Fruit fly (Drosophila melanogaster): Measurements from ENCODE around the gene CG31937.

CG31937 gene

DNA sequence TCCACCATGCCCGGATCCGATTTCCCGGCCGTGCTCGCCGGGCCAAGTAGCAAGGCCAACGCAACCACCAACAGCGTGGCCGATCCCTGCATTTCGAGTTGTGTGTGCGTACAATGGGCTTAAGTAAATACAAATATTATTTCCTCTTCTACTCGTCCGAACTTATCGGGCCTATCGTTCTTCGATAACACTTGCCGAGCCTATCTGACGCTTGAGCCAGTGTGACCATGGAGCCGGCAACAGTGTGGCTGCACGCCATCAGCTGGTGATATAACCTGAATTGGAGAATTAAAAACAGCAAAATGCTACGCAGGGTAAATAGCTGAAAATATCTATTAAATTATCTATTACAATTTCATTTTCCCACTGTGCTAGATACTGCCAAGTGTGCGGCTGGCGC lies 19.5 kb upstream of the CG31937 start, which contains the start of the genes CG17660 and mRpL48 (continued):
- TF ChIP-seq CG7556 (GFP tag; optimal IDR thresholded peaks at IDR 0.05) (no peak), gt (GFP tag; IDR thresholded peaks at IDR 0.05) (no peak), CG13296 (GFP tag; optimal IDR thresholded peaks at IDR 0.05) (no peak), CG3065 (GFP tag; optimal IDR thresholded peaks at IDR 0.05) (no peak), Usf (GFP tag; optimal IDR thresholded peaks at IDR 0.05) (no peak), bsh (GFP tag; optimal IDR thresholded peaks at IDR 0.05) (peak in 1 of 2 experiments; percentile 13), CG18599 (GFP tag; optimal IDR thresholded peaks at IDR 0.05) (no peak), CG12219 (GFP tag; optimal IDR thresholded peaks at IDR 0.05) (no peak), dimm (GFP tag; IDR thresholded peaks at IDR 0.05) (no peak), Lhr (GFP tag; optimal IDR thresholded peaks at IDR 0.05) (peak; percentile 22), Taf1 (GFP tag; IDR thresholded peaks at IDR 0.05) (no peak), sisA (GFP tag; IDR thresholded peaks at IDR 0.05) (no peak), ranshi (GFP tag; IDR thresholded peaks at IDR 0.05) (no peak), bbx (GFP tag; IDR thresholded peaks at IDR 0.05; ENCODE audit: partially characterized antibody) (peak; percentile 87), inv (GFP tag; IDR thresholded peaks at IDR 0.05; ENCODE audit: partially characterized antibody) (peak; percentile 52), ERR (GFP tag; optimal IDR thresholded peaks at IDR 0.05) (peak; percentile 33), ato (GFP tag; IDR thresholded peaks at IDR 0.05; ENCODE audit: partially characterized antibody) (peak; percentile 89), sim (GFP tag; IDR thresholded peaks at IDR 0.05) (no peak), gem (tag; optimal IDR thresholded peaks at IDR 0.05) (no peak), pho (GFP tag; optimal IDR thresholded peaks at IDR 0.05) (peak; percentile 35), CG10654 (GFP tag; optimal IDR thresholded peaks at IDR 0.05) (no peak), CG14710 (tag; optimal IDR thresholded peaks at IDR 0.05) (peak; percentile 65), CG2712 (tag; optimal IDR thresholded peaks at IDR 0.05) (no peak), CoRest (tag; optimal IDR thresholded peaks at IDR 0.05) (no peak), CG2889 (GFP tag; IDR thresholded peaks at IDR 0.05) (no peak), CG2875 (GFP tag; optimal IDR thresholded peaks at IDR 0.05) (no peak), fd3F (GFP tag; optimal IDR thresholded peaks at IDR 0.05) (no peak), Gsc (GFP tag; IDR thresholded peaks at IDR 0.05) (no peak), nom (GFP tag; optimal IDR thresholded peaks at IDR 0.05) (no peak), az2 (GFP tag; optimal IDR thresholded peaks at IDR 0.05) (no peak), Dip2 (GFP tag; IDR thresholded peaks at IDR 0.05) (no peak), HLH4C (GFP tag; IDR thresholded peaks at IDR 0.05; ENCODE audit: partially characterized antibody) (peak; percentile 83), CG2129 (GFP tag; IDR thresholded peaks at IDR 0.05; ENCODE audit: partially characterized antibody) (no peak), lov (optimal IDR thresholded peaks at IDR 0.05) (no peak), lov (GFP tag; IDR thresholded peaks at IDR 0.05) (no peak), CG15696 (tag; optimal IDR thresholded peaks at IDR 0.05) (no peak), pfk (GFP tag; optimal IDR thresholded peaks at IDR 0.05) (no peak), CG8281 (tag; optimal IDR thresholded peaks at IDR 0.05) (no peak), CG9932 (GFP tag; IDR thresholded peaks at IDR 0.05) (peak; percentile 25; the same call in 1 of the 2 replicates), CG5180 (GFP tag; optimal IDR thresholded peaks at IDR 0.05) (no peak), CG10565 (GFP tag; optimal IDR thresholded peaks at IDR 0.05) (no peak), CG14050 (GFP tag; IDR thresholded peaks at IDR 0.05) (no peak), pb (GFP tag; optimal IDR thresholded peaks at IDR 0.05) (no peak), ash1 (GFP tag; optimal IDR thresholded peaks at IDR 0.05) (no peak), Mes4 (GFP tag; optimal IDR thresholded peaks at IDR 0.05) (no peak), sug (tag; optimal IDR thresholded peaks at IDR 0.05) (peak; percentile 48), caup (GFP tag; optimal IDR thresholded peaks at IDR 0.05; ENCODE audit: severe bottlenecking) (peak; percentile 22), NK7.1 (GFP tag; optimal IDR thresholded peaks at IDR 0.05) (no peak), rib (GFP tag; IDR thresholded peaks at IDR 0.05) (no peak), scrt (GFP tag; optimal IDR thresholded peaks at IDR 0.05) (no peak), CG12299 (tag; optimal IDR thresholded peaks at IDR 0.05) (no peak)

All from whole organism, embryonic.